Fruit fly (Drosophila melanogaster) whole organism, embryonic: ENCODE data around the gene CG45079.
A peak's percentile ranks its signal among the peaks of the same experiment; 100 is the strongest.

Experiments
- Atf3 ChIP-seq: fragments of 200-800 bp; sonication (Bioruptor generic); optimal IDR thresholded peaks from 3 replicates; lab custom pipeline; 2016; ENCODE audit warnings: missing biosample characterization, missing genetic modification characterization
- Awh ChIP-seq: fragments of 200-800 bp; sonication (Bioruptor generic); IDR thresholded peaks from 2 replicates; pipeline ENCODE4, ENCODE4 v1.3.6; 2022; ENCODE audit warnings: missing biosample characterization, missing genetic modification characterization
- Bdp1 ChIP-seq: fragments of 200-800 bp; sonication (Bioruptor generic); optimal IDR thresholded peaks from 3 replicates; lab custom pipeline; 2016; ENCODE audit warnings: missing biosample characterization, missing genetic modification characterization
- Bgb ChIP-seq: fragments of 200-800 bp; sonication (Bioruptor generic); IDR thresholded peaks from 2 replicates; pipeline ENCODE4 v1.3.6; 2022; ENCODE audit warnings: missing biosample characterization, missing genetic modification characterization; ENCODE audit not compliant: partially characterized antibody
- CG11085 ChIP-seq: fragments of 200-800 bp; sonication (Bioruptor generic); IDR thresholded peaks from 2 replicates; pipeline ENCODE4 v1.3.6; 2022; ENCODE audit warnings: missing biosample characterization, missing genetic modification characterization
- CG12236 ChIP-seq: fragments of 200-800 bp; sonication (Bioruptor generic); optimal IDR thresholded peaks from 2 replicates; lab custom pipeline; 2016; ENCODE audit warnings: missing biosample characterization, missing genetic modification characterization
- CG14441 ChIP-seq: fragments of 200-800 bp; sonication (Bioruptor generic); IDR thresholded peaks from 2 replicates; pipeline ENCODE4 v1.3.6; 2022; ENCODE audit warnings: missing biosample characterization, missing genetic modification characterization
- CG15479 ChIP-seq: fragments of 200-800 bp; sonication (Bioruptor generic); optimal IDR thresholded peaks from 3 replicates; lab custom pipeline; 2019; ENCODE audit warnings: missing biosample characterization, mild to moderate bottlenecking, missing genetic modification characterization, moderate library complexity
- CG17328 ChIP-seq: fragments of 200-800 bp; sonication (Bioruptor generic); IDR thresholded peaks from 2 replicates; pipeline ENCODE4 v1.3.6; 2022; ENCODE audit warnings: missing biosample characterization, missing genetic modification characterization
- CG17568 ChIP-seq: fragments of 200-800 bp; sonication (Bioruptor generic); optimal IDR thresholded peaks from 2 replicates; lab custom pipeline; 2018; ENCODE audit warnings: missing biosample characterization, mild to moderate bottlenecking, missing genetic modification characterization, moderate library complexity
- CG2199 ChIP-seq: fragments of 200-800 bp; sonication (Bioruptor generic); IDR thresholded peaks from 3 replicates; pipeline ENCODE4 v1.3.6; 2022; ENCODE audit warnings: missing biosample characterization, missing genetic modification characterization
- CG2202 ChIP-seq: fragments of 200-800 bp; sonication (Bioruptor generic); optimal IDR thresholded peaks from 2 replicates; lab custom pipeline; 2018; ENCODE audit warnings: missing biosample characterization, mild to moderate bottlenecking, missing genetic modification characterization
- CG2875 ChIP-seq: fragments of 200-800 bp; sonication (Bioruptor generic); optimal IDR thresholded peaks from 2 replicates; lab custom pipeline; 2017; ENCODE audit warnings: missing biosample characterization, mild to moderate bottlenecking, missing genetic modification characterization, missing genetic modification reagents
- CG33557 ChIP-seq: fragments of 200-800 bp; sonication (Bioruptor generic); optimal IDR thresholded peaks from 2 replicates; lab custom pipeline; 2019; ENCODE audit warnings: missing biosample characterization, mild to moderate bottlenecking, missing genetic modification characterization, moderate library complexity
- CG34376 ChIP-seq: fragments of 200-800 bp; sonication (Bioruptor generic); optimal IDR thresholded peaks from 2 replicates; lab custom pipeline; 2018; ENCODE audit warnings: missing biosample characterization, mild to moderate bottlenecking, missing genetic modification characterization
- CG34422 ChIP-seq: fragments of 200-800 bp; sonication (Bioruptor generic); IDR thresholded peaks from 3 replicates; pipeline ENCODE4 v1.3.6; 2022; ENCODE audit warnings: missing biosample characterization, missing genetic modification characterization
- CG4328 ChIP-seq: fragments of 200-800 bp; sonication (Bioruptor generic); optimal IDR thresholded peaks from 3 replicates; lab custom pipeline; 2017; ENCODE audit warnings: missing biosample characterization, missing genetic modification reagents, missing genetic modification characterization
- CG6175 ChIP-seq: fragments of 200-800 bp; sonication (Bioruptor generic); IDR thresholded peaks from 3 replicates; pipeline ENCODE4 v1.3.6; 2022; ENCODE audit warnings: missing biosample characterization, missing genetic modification characterization
- CG6254 ChIP-seq: fragments of 200-800 bp; sonication (Bioruptor generic); optimal IDR thresholded peaks from 3 replicates; lab custom pipeline; 2017; ENCODE audit warnings: mild to moderate bottlenecking, missing biosample characterization, missing genetic modification reagents, missing genetic modification characterization
- CG7928 ChIP-seq: fragments of 200-800 bp; sonication (Bioruptor generic); optimal IDR thresholded peaks from 2 replicates; lab custom pipeline; 2017; ENCODE audit warnings: missing biosample characterization, mild to moderate bottlenecking, missing genetic modification characterization
- CG7987 ChIP-seq: fragments of 200-800 bp; sonication (Bioruptor generic); optimal IDR thresholded peaks from 2 replicates; lab custom pipeline; 2018; ENCODE audit warnings: missing biosample characterization, mild to moderate bottlenecking, missing genetic modification characterization, moderate library complexity
- CG8290 ChIP-seq, 3 experiments: fragments of 200-800 bp; sonication (Bioruptor generic); optimal IDR thresholded peaks; 2 replicates each; lab custom pipeline; 2016 to 2019; ENCODE audit warnings: missing biosample characterization in 3 of 3, missing genetic modification characterization in 3 of 3, mild to moderate bottlenecking in 2 of 3, moderate library complexity in 1 of 3
- CG8924 ChIP-seq: fragments of 200-800 bp; optimal IDR thresholded peaks from 3 replicates; lab custom pipeline; 2019; ENCODE audit warnings: missing biosample characterization, mild to moderate bottlenecking, missing genetic modification characterization, moderate library complexity
- CG9727 ChIP-seq: fragments of 200-800 bp; sonication (Bioruptor generic); optimal IDR thresholded peaks from 3 replicates; lab custom pipeline; 2017; ENCODE audit warnings: missing biosample characterization, mild to moderate bottlenecking, missing genetic modification characterization
- D ChIP-seq, 2 experiments: fragments of 200-800 bp in 1 of 2; fragments of >200 bp in 1 of 2; sonication (Bioruptor generic) in 1 of 2; optimal IDR thresholded peaks; 2 replicates in 1 of 2; 3 replicates in 1 of 2; lab custom pipeline; 2017; ENCODE audit warnings: mild to moderate bottlenecking in 1 of 2, missing biosample characterization in 1 of 2, missing genetic modification characterization in 1 of 2, missing genetic modification reagents in 1 of 2
- Med ChIP-seq: fragments of 200-800 bp; sonication (Bioruptor generic); peaks from one replicate; lab custom pipeline; 2016; ENCODE audit warnings: missing biosample characterization, missing genetic modification characterization, mild to moderate bottlenecking, inconsistent platforms, moderate library complexity
- Meics ChIP-seq: fragments of 200-800 bp; sonication (Bioruptor generic); optimal IDR thresholded peaks from 2 replicates; lab custom pipeline; 2017; ENCODE audit warnings: missing biosample characterization, mild to moderate bottlenecking, missing genetic modification characterization
- Rfx ChIP-seq: fragments of 200-800 bp; sonication (Bioruptor generic); IDR thresholded peaks from 2 replicates; pipeline ENCODE4 v1.3.6; 2022; ENCODE audit warnings: missing biosample characterization, missing genetic modification characterization
- Sin3A ChIP-seq: fragments of >200 bp; optimal IDR thresholded peaks from 2 replicates; lab custom pipeline; 2018
- Sox100B ChIP-seq: fragments of 200-800 bp; sonication (Bioruptor generic); optimal IDR thresholded peaks from 3 replicates; lab custom pipeline; 2018; ENCODE audit warnings: missing biosample characterization, mild to moderate bottlenecking, missing genetic modification characterization
- TFAM ChIP-seq: fragments of 200-800 bp; sonication (Bioruptor generic); optimal IDR thresholded peaks from 2 replicates; lab custom pipeline; 2017; ENCODE audit warnings: missing biosample characterization, missing genetic modification characterization, inconsistent platforms
- Taf1 ChIP-seq: fragments of 200-800 bp; sonication (Bioruptor generic); IDR thresholded peaks from 2 replicates; pipeline ENCODE4 v1.3.6; 2022; ENCODE audit warnings: missing biosample characterization, missing genetic modification characterization
- Trl ChIP-seq, 3 experiments: fragments of >200 bp in 2 of 3; fragments of 200-800 bp in 1 of 3; sonication (Bioruptor generic) in 1 of 3; optimal IDR thresholded peaks; 2 replicates in 1 of 3; 3 replicates in 2 of 3; lab custom pipeline; 2016 to 2017; ENCODE audit warnings: missing biosample characterization in 1 of 3, missing genetic modification characterization in 1 of 3
- YL-1 ChIP-seq: fragments of 200-800 bp; sonication (Bioruptor generic); optimal IDR thresholded peaks from 3 replicates; lab custom pipeline; 2017; ENCODE audit warnings: missing biosample characterization, mild to moderate bottlenecking, missing genetic modification characterization
- ac ChIP-seq: fragments of 200-800 bp; sonication (Bioruptor generic); optimal IDR thresholded peaks from 3 replicates; lab custom pipeline; 2017; ENCODE audit warnings: missing biosample characterization, mild to moderate bottlenecking, missing genetic modification characterization
- chm ChIP-seq: fragments of 200-800 bp; sonication (Bioruptor generic); IDR thresholded peaks from 2 replicates; pipeline ENCODE4 v1.3.6; 2022; ENCODE audit warnings: missing biosample characterization, missing genetic modification characterization
- cwo ChIP-seq: fragments of 200-800 bp; sonication (Bioruptor generic); optimal IDR thresholded peaks from 3 replicates; lab custom pipeline; 2017; ENCODE audit warnings: missing biosample characterization, missing genetic modification characterization, mild to moderate bottlenecking, moderate library complexity, missing genetic modification reagents
- dmrt11E ChIP-seq: fragments of 200-800 bp; sonication (Bioruptor generic); optimal IDR thresholded peaks from 3 replicates; lab custom pipeline; 2018; ENCODE audit warnings: missing biosample characterization, mild to moderate bottlenecking, missing genetic modification characterization, moderate library complexity
- fd102C ChIP-seq: fragments of 200-800 bp; sonication (Bioruptor generic); optimal IDR thresholded peaks from 2 replicates; lab custom pipeline; 2018; ENCODE audit warnings: missing biosample characterization, mild to moderate bottlenecking, missing genetic modification characterization, moderate library complexity
- gce ChIP-seq: fragments of 200-800 bp; sonication (Bioruptor generic); IDR thresholded peaks from 3 replicates; pipeline ENCODE4 v1.3.6; 2022; ENCODE audit warnings: missing biosample characterization, missing genetic modification characterization
- h ChIP-seq: fragments of >200 bp; optimal IDR thresholded peaks from 2 replicates; lab custom pipeline; 2017
- mirr ChIP-seq: fragments of 200-800 bp; sonication (Bioruptor generic); optimal IDR thresholded peaks from 3 replicates; lab custom pipeline; 2018; ENCODE audit warnings: missing biosample characterization, mild to moderate bottlenecking, missing genetic modification characterization
- pfk ChIP-seq: fragments of 200-800 bp; sonication (Bioruptor generic); optimal IDR thresholded peaks from 2 replicates; lab custom pipeline; 2018; ENCODE audit warnings: missing biosample characterization, mild to moderate bottlenecking, missing genetic modification characterization, moderate library complexity
- pros ChIP-seq: fragments of 200-800 bp; sonication (Bioruptor generic); optimal IDR thresholded peaks from 3 replicates; lab custom pipeline; 2019; ENCODE audit warnings: missing biosample characterization, mild to moderate bottlenecking, missing genetic modification characterization, moderate library complexity
- row ChIP-seq: fragments of 200-800 bp; sonication (Bioruptor generic); IDR thresholded peaks from 3 replicates; pipeline ENCODE4 v1.3.6; 2022; ENCODE audit warnings: missing biosample characterization, missing genetic modification characterization
- zfh1 ChIP-seq: fragments of 200-800 bp; sonication (Bioruptor generic); IDR thresholded peaks from 3 replicates; pipeline ENCODE4 v1.3.6; 2022; ENCODE audit warnings: missing biosample characterization, missing genetic modification characterization

CG45079 gene

dm6 chr3R:17078961-17079858 is 45.1 kb upstream of the CG45079 start:
- TF ChIP-seq CG34376 (peak; percentile 41), cwo (GFP tag; lab: Kevin White, UChicago) (peak; percentile 46), zfh1 (0 out of 3 replicates have a peak, but pooled peaks have one; percentile 29), Meics (peak; percentile 42), YL-1 (GFP tag; lab: Kevin White, UChicago) (peak; percentile 13), CG2199 (GFP tag; lab: Robert Waterston, UW) (0 out of 3 replicates have a peak, but pooled peaks have one; percentile 59), CG8924 (peak; percentile 62), CG14441 (GFP tag; lab: Robert Waterston, UW) (0 out of 2 replicates have a peak, but pooled peaks have one; percentile 10), mirr (peak; percentile 78), pros (GFP tag; lab: Kevin White, UChicago) (peak; percentile 15), D (optimal IDR thresholded peaks at IDR 0.05; lab: Kevin White, UChicago) (peak; percentile 84), D (GFP tag; optimal IDR thresholded peaks at IDR 0.05; lab: Kevin White, UChicago) (peak; percentile 11), Rfx (peak; percentile 35; the same call in 1 of the 2 replicates), Atf3 (GFP tag; lab: Kevin White, UChicago) (no peak), h (lab: Kevin White, UChicago) (no peak), CG12236 (GFP tag; lab: Kevin White, UChicago) (no peak), CG2875 (peak; percentile 5), CG7987 (GFP tag; lab: Kevin White, UChicago) (peak; percentile 75), CG8290 (GFP tag; optimal IDR thresholded peaks at IDR 0.05; lab: Kevin White, UChicago) (no peak), CG8290 (tag; optimal IDR thresholded peaks at IDR 0.05; lab: Kevin White, UChicago) (peak; percentile 13 to 74), Trl (optimal IDR thresholded peaks at IDR 0.05; lab: Kevin White, UChicago) (peak in 1 of 2 experiments; percentile 14), Trl (GFP tag; optimal IDR thresholded peaks at IDR 0.05; lab: Kevin White, UChicago) (no peak), CG2202 (tag; lab: Kevin White, UChicago) (peak; percentile 39), Med (GFP tag; lab: Kevin White, UChicago) (peak; percentile 87), CG11085 (GFP tag; lab: Robert Waterston, UW) (no peak), Bgb (GFP tag; lab: Robert Waterston, UW) (no peak; the same call in 1 of the 2 replicates), Sox100B (peak; percentile 43), CG6254 (peak; percentile 29), gce (0 out of 3 replicates have a peak, but pooled peaks have one; percentile 47), CG34422 (peak; percentile 57; the same call in 1 of the 3 replicates), CG6175 (no peak), Bdp1 (GFP tag; lab: Kevin White, UChicago) (no peak), CG17328 (GFP tag; lab: Robert Waterston, UW) (0 out of 2 replicates have a peak, but pooled peaks have one; percentile 32), dmrt11E (tag; lab: Kevin White, UChicago) (peak; percentile 34), pfk (GFP tag; lab: Kevin White, UChicago) (peak; percentile 5), CG17568 (GFP tag; lab: Kevin White, UChicago) (peak; percentile 28), Taf1 (GFP tag; lab: Robert Waterston, UW) (peak; percentile 21; the same call in 1 of the 2 replicates), CG9727 (GFP tag; lab: Kevin White, UChicago) (no peak), Sin3A (no peak), TFAM (no peak), CG15479 (GFP tag; lab: Kevin White, UChicago) (peak; percentile 95), fd102C (GFP tag; lab: Kevin White, UChicago) (peak; percentile 62), CG33557 (GFP tag; lab: Kevin White, UChicago) (peak; percentile 63), chm (GFP tag; lab: Robert Waterston, UW) (peak; percentile 51; the same call in 1 of the 2 replicates), Awh (GFP tag; lab: Robert Waterston, UW) (peak; percentile 49), row (peak; percentile 29; the same call in 1 of the 3 replicates), CG4328 (GFP tag; lab: Kevin White, UChicago) (peak; percentile 34), CG7928 (no peak), ac (peak; percentile 61)
